Worm (Caenorhabditis elegans): ENCODE results near the gene ran-2.

DNA sequence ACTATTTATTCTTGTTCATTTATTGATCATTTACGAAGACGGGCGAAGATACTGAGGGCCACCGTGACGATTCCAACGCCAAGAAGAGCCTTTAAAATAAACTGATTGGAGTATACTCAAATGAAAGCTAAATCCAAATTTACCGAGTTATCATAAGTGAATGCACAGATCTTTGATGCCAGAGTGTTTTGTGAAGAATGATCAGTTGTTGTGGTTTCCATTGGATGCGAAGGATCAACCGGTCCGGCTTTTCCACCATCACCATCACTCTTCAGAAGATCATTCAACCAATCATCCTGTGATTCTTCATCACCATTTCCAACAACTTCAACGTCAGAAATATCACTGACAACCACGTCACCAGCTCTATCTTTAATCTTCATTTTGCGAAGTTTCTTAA is 43.9 kb downstream of the ran-2 start:
- TF ChIP-seq unc-62 (GFP tag; optimal IDR thresholded peaks at IDR 0.05): no peak
- peak; percentile 5 for TF ChIP-seq ama-1 (optimal IDR thresholded peaks at IDR 0.05)
- TF ChIP-seq ama-1 (GFP tag; optimal IDR thresholded peaks at IDR 0.05): no peak
- no peak for TF ChIP-seq bed-1 (GFP tag; IDR thresholded peaks at IDR 0.05)
- no peak for TF ChIP-seq mel-28 (tag; optimal IDR thresholded peaks at IDR 0.05; ENCODE audit: borderline replicate concordance)
- TF ChIP-seq him-1 (tag; optimal IDR thresholded peaks at IDR 0.05): no peak
- TF ChIP-seq Y53G8AR.9 (GFP tag; conservative IDR thresholded peaks at IDR 0.05): no peak
- no peak for TF ChIP-seq ztf-18 (tag; optimal IDR thresholded peaks at IDR 0.05)
- no peak for TF ChIP-seq akir-1 (GFP tag; optimal IDR thresholded peaks at IDR 0.05)
- no peak for TF ChIP-seq F37B4.10 (GFP tag; IDR thresholded peaks at IDR 0.05)
- TF ChIP-seq F23B12.7 (tag; optimal IDR thresholded peaks at IDR 0.05; ENCODE audit: insufficient read depth): no peak
- no peak for TF ChIP-seq egl-18 (GFP tag; IDR thresholded peaks at IDR 0.05)
- no peak for TF ChIP-seq F49E8.2 (tag; optimal IDR thresholded peaks at IDR 0.05; ENCODE audit: insufficient read depth)
